Worm (Caenorhabditis elegans) whole organism, mixed stage, embryonic: Measurements from ENCODE around the gene Y45G12B.3.
A peak's percentile ranks its signal among the peaks of the same experiment; 100 is the strongest.

ENCODE experiments used
- M03D4.4 ChIP-seq: sonication (generic microtip); optimal IDR thresholded peaks from 2 replicates; lab custom pipeline; 2017; ENCODE audit warnings: mild to moderate bottlenecking, missing genetic modification characterization, missing compliant biosample characterization
- bed-3 ChIP-seq: fragments of 200-800 bp; sonication (Bioruptor generic); optimal IDR thresholded peaks from 3 replicates; lab custom pipeline; 2018; ENCODE audit warnings: mild to moderate bottlenecking, missing genetic modification characterization, moderate library complexity, missing compliant biosample characterization
- blmp-1 ChIP-seq: fragments of 150-350 bp; optimal IDR thresholded peaks from 2 replicates; lab custom pipeline; 2014; ENCODE audit warnings: missing biosample characterization, missing genetic modification characterization
- ceh-39 ChIP-seq: fragments of 150-350 bp; optimal IDR thresholded peaks from 2 replicates; lab custom pipeline; 2014; ENCODE audit warnings: missing biosample characterization, missing genetic modification characterization
- ceh-43 ChIP-seq: fragments of 200-800 bp; sonication (Bioruptor generic); optimal IDR thresholded peaks from 2 replicates; lab custom pipeline; 2018; ENCODE audit warnings: mild to moderate bottlenecking, missing genetic modification characterization, moderate library complexity, missing compliant biosample characterization
- ceh-83 ChIP-seq: fragments of 200-800 bp; sonication (Bioruptor generic); optimal IDR thresholded peaks from 2 replicates; lab custom pipeline; 2018; ENCODE audit warnings: mild to moderate bottlenecking, missing genetic modification characterization, missing compliant biosample characterization
- ces-1 ChIP-seq: fragments of 150-350 bp; optimal IDR thresholded peaks from 2 replicates; lab custom pipeline; 2014; ENCODE audit warnings: missing biosample characterization, missing genetic modification reagents, missing genetic modification characterization
- drap-1 ChIP-seq: fragments of 200-800 bp; sonication (Bioruptor generic); optimal IDR thresholded peaks from 3 replicates; lab custom pipeline; 2018; ENCODE audit warnings: mild to moderate bottlenecking, missing genetic modification characterization, missing compliant biosample characterization
- elt-1 ChIP-seq: sonication (generic microtip); optimal IDR thresholded peaks from 2 replicates; lab custom pipeline; 2017; ENCODE audit warnings: missing genetic modification characterization, mild to moderate bottlenecking, missing compliant biosample characterization, antibody characterized with exemption, moderate library complexity, borderline replicate concordance; ENCODE audit not compliant: insufficient read depth
- elt-3 ChIP-seq: fragments of 150-350 bp; optimal IDR thresholded peaks from 2 replicates; lab custom pipeline; 2014; ENCODE audit warnings: missing biosample characterization, missing genetic modification characterization
- flh-1 ChIP-seq: fragments of 200-800 bp; sonication (Bioruptor generic); optimal IDR thresholded peaks from 2 replicates; lab custom pipeline; 2018; ENCODE audit warnings: mild to moderate bottlenecking, missing genetic modification characterization, moderate library complexity, missing compliant biosample characterization
- ham-2 ChIP-seq: fragments of 200-800 bp; sonication (Bioruptor generic); optimal IDR thresholded peaks from 2 replicates; lab custom pipeline; 2018; ENCODE audit warnings: mild to moderate bottlenecking, missing genetic modification characterization, missing compliant biosample characterization
- hlh-1 ChIP-seq: fragments of 150-350 bp; optimal IDR thresholded peaks from 2 replicates; lab custom pipeline; 2014; ENCODE audit warnings: missing biosample characterization, missing genetic modification reagents, missing genetic modification characterization
- lin-13 ChIP-seq: fragments of 150-350 bp; optimal IDR thresholded peaks from 2 replicates; lab custom pipeline; 2014; ENCODE audit warnings: missing biosample characterization, missing genetic modification characterization
- lin-32 ChIP-seq: fragments of 200-800 bp; sonication (Bioruptor generic); optimal IDR thresholded peaks from 2 replicates; lab custom pipeline; 2018; ENCODE audit warnings: mild to moderate bottlenecking, missing genetic modification characterization, missing compliant biosample characterization
- lsy-2 ChIP-seq: fragments of 150-350 bp; optimal IDR thresholded peaks from 2 replicates; lab custom pipeline; 2014; ENCODE audit warnings: missing biosample characterization, missing genetic modification characterization
- mab-5 ChIP-seq: fragments of 150-350 bp; optimal IDR thresholded peaks from 2 replicates; lab custom pipeline; 2014; ENCODE audit warnings: missing biosample characterization, missing genetic modification characterization
- mep-1 ChIP-seq: fragments of 150-350 bp; optimal IDR thresholded peaks from 2 replicates; lab custom pipeline; 2017; ENCODE audit warnings: missing biosample characterization, missing genetic modification reagents, missing genetic modification characterization, inconsistent platforms
- mls-2 ChIP-seq: sonication (generic microtip); optimal IDR thresholded peaks from 2 replicates; lab custom pipeline; 2016; ENCODE audit warnings: mild to moderate bottlenecking, missing genetic modification characterization, moderate library complexity, missing compliant biosample characterization
- nhr-12 ChIP-seq: fragments of 150-350 bp; optimal IDR thresholded peaks from 2 replicates; lab custom pipeline; 2014; ENCODE audit warnings: missing biosample characterization, missing genetic modification characterization
- nhr-2 ChIP-seq: fragments of 150-350 bp; optimal IDR thresholded peaks from 2 replicates; lab custom pipeline; 2014; ENCODE audit warnings: missing biosample characterization, missing genetic modification characterization
- nhr-237 ChIP-seq: fragments of 150-350 bp; optimal IDR thresholded peaks from 2 replicates; lab custom pipeline; 2014; ENCODE audit warnings: missing biosample characterization, missing genetic modification characterization
- nhr-28 ChIP-seq: fragments of 150-350 bp; optimal IDR thresholded peaks from 2 replicates; lab custom pipeline; 2014; ENCODE audit warnings: missing biosample characterization, missing genetic modification characterization
- nhr-76 ChIP-seq: sonication (generic microtip); optimal IDR thresholded peaks from 2 replicates; lab custom pipeline; 2017; ENCODE audit warnings: missing biosample characterization, missing genetic modification characterization
- pha-4 ChIP-seq: fragments of 150-350 bp; optimal IDR thresholded peaks from 2 replicates; lab custom pipeline; 2018; ENCODE audit warnings: missing biosample characterization, missing genetic modification reagents, missing genetic modification characterization
- sem-2 ChIP-seq: fragments of 200-800 bp; sonication (Bioruptor generic); optimal IDR thresholded peaks from 2 replicates; lab custom pipeline; 2018; ENCODE audit warnings: mild to moderate bottlenecking, missing genetic modification characterization, missing compliant biosample characterization
- sptf-1 ChIP-seq: sonication (generic microtip); optimal IDR thresholded peaks from 2 replicates; lab custom pipeline; 2017; ENCODE audit warnings: mild to moderate bottlenecking, missing genetic modification characterization, moderate library complexity, missing compliant biosample characterization
- tbx-8 ChIP-seq: fragments of 200-800 bp; sonication (Bioruptor generic); optimal IDR thresholded peaks from 2 replicates; lab custom pipeline; 2018; ENCODE audit warnings: mild to moderate bottlenecking, missing genetic modification characterization, moderate library complexity, missing compliant biosample characterization
- unc-120 ChIP-seq: sonication (generic microtip); optimal IDR thresholded peaks from 2 replicates; lab custom pipeline; 2017; ENCODE audit warnings: missing genetic modification characterization, missing compliant biosample characterization; ENCODE audit not compliant: poor library complexity, severe bottlenecking
- unc-39 ChIP-seq: fragments of 150-350 bp; optimal IDR thresholded peaks from 2 replicates; lab custom pipeline; 2014; ENCODE audit warnings: missing biosample characterization, missing genetic modification characterization
- unc-62 ChIP-seq: fragments of 150-350 bp; optimal IDR thresholded peaks from 2 replicates; lab custom pipeline; 2014; ENCODE audit warnings: missing biosample characterization, missing genetic modification reagents, missing genetic modification characterization
- zip-8 ChIP-seq: fragments of 150-350 bp; optimal IDR thresholded peaks from 2 replicates; lab custom pipeline; 2014; ENCODE audit warnings: missing biosample characterization, missing genetic modification characterization
- ztf-11 ChIP-seq: fragments of 150-350 bp; optimal IDR thresholded peaks from 2 replicates; lab custom pipeline; 2014; ENCODE audit warnings: missing biosample characterization, missing genetic modification characterization

The Y45G12B.3 gene

DNA sequence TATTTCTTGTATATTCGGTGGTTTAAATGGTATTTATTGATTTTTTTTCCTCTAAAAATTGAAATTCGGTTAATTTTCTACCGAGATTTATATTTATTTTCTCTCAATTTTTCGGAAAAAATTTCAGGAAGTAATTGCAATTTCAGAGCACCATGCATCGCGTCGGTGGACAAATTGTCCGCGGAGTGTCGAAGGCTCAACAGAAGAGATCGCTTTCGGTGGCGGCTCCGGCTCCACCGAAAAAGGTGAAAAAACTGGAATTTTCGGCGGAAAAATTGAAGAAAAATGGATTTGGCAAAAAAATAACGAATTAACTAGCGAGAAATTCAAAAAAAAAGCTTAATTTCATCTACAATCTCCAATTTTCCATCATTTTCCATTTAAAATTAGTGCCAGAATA lies 2.8 kb upstream of the Y45G12B.3 start, which contains the start of gene nuo-5:
Gene nuo-5 (plus strand): TSS at position 147 of the 400 bp plus-strand sequence.
- no peak for TF ChIP-seq ham-2 (GFP tag; lab: Kevin White, UChicago)
- TF ChIP-seq tbx-8 = no peak

- TF ChIP-seq bed-3 (GFP tag; lab: Kevin White, UChicago) = no peak
- TF ChIP-seq sptf-1 (tag; lab: Kevin White, UChicago) = peak; percentile 27
- no peak for TF ChIP-seq ceh-39 (tag; lab: Kevin White, UChicago)
- no peak for TF ChIP-seq pha-4 (tag; lab: Kevin White, UChicago)
- no peak for TF ChIP-seq nhr-12
- TF ChIP-seq, all 35 proteins: peak for 1
These were observed 1.6 kb upstream of the Y45G12B.3 start for ce11 chrV:2697693-2698092.

DNA sequence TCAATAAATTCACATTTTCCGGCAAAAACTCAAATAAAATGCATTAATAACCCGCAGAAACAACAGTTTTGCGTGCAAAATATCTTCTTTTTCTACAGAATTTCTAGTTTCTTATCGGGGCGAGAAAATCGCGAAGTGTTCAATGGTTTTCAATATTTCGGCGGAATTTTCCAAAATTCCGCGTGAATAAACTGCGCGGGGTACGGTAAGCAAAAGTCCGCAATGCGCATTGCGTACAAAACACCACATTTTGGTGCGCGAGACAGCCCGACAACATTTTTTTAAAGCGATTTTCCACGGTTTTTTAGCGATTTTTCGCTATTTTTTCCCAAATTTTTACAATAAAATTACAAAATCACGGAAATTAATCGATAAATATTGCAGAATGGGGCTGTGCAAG lies 1.7 kb downstream of the Y45G12B.3 start, which contains the start of gene Y45G12B.2:
Gene Y45G12B.2 (plus strand): TSS at position 383 of the 400 bp plus-strand sequence.
- TF ChIP-seq nhr-237 (tag; lab: Kevin White, UChicago) = peak; percentile 41
- TF ChIP-seq elt-3 (tag; lab: Kevin White, UChicago) = no peak
- TF ChIP-seq sem-2 (GFP tag; lab: Kevin White, UChicago) = no peak
- peak; percentile 45 for TF ChIP-seq sptf-1 (tag; lab: Kevin White, UChicago)
- no peak for TF ChIP-seq M03D4.4 (tag; lab: Kevin White, UChicago)
- no peak for TF ChIP-seq unc-39 (tag; lab: Kevin White, UChicago)
- TF ChIP-seq lin-13 (tag; lab: Kevin White, UChicago) = peak; percentile 48
- TF ChIP-seq ceh-43 (GFP tag; lab: Kevin White, UChicago) = no peak
- no peak for TF ChIP-seq nhr-76 (tag; lab: Kevin White, UChicago)
- TF ChIP-seq bed-3 (GFP tag; lab: Kevin White, UChicago) = no peak
- no peak for TF ChIP-seq nhr-2 (tag; lab: Kevin White, UChicago)
- TF ChIP-seq lsy-2 (tag; lab: Kevin White, UChicago) = peak; percentile 98
- no peak for TF ChIP-seq flh-1 (GFP tag; lab: Kevin White, UChicago)
- TF ChIP-seq zip-8 = no peak
- peak; percentile 49 for TF ChIP-seq ces-1 (GFP tag; lab: Kevin White, UChicago)
- TF ChIP-seq mab-5 = no peak
- TF ChIP-seq drap-1 (GFP tag; lab: Kevin White, UChicago) = no peak
- no peak for TF ChIP-seq unc-120
- TF ChIP-seq ceh-39 (tag; lab: Kevin White, UChicago) = no peak
- no peak for TF ChIP-seq hlh-1 (tag; lab: Kevin White, UChicago)
- TF ChIP-seq unc-62 (GFP tag; lab: Kevin White, UChicago) = no peak
- no peak for TF ChIP-seq ztf-11 (tag; lab: Kevin White, UChicago)
- no peak for TF ChIP-seq blmp-1 (tag; lab: Kevin White, UChicago)
- TF ChIP-seq mls-2 (tag; lab: Kevin White, UChicago) = peak; percentile 12
- no peak for TF ChIP-seq nhr-12
- TF ChIP-seq lin-32 (GFP tag; lab: Kevin White, UChicago) = no peak
- peak; percentile 52 for TF ChIP-seq mep-1 (tag; lab: Kevin White, UChicago)
- TF ChIP-seq ham-2 (GFP tag; lab: Kevin White, UChicago) = no peak
- no peak for TF ChIP-seq elt-1
- TF ChIP-seq pha-4 (tag; lab: Kevin White, UChicago) = peak; percentile 40

DNA sequence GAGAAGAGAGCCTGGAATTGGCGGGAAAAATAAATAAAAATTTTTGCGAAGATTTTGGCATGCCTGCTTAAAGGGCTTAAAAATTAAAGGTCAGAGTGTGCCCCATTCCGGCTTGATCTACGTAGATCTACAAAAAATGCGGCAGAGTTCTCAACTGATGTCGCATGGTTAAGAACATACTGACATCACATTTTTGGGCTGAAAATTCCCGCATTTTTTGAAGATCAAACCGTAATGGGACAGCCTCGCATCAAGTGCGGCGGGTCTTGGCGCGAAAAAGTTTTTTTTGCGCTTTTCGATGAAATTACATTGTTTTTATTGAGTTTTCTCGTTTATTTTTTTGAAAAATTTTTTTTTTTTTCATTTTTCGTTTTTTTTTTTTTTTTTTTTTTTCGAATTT lies 5.1 kb downstream of the Y45G12B.3 start:
- TF ChIP-seq drap-1 (GFP tag; lab: Kevin White, UChicago) (no peak), unc-39 (tag; lab: Kevin White, UChicago) (no peak), mls-2 (tag; lab: Kevin White, UChicago) (no peak), nhr-2 (tag; lab: Kevin White, UChicago) (no peak), nhr-237 (tag; lab: Kevin White, UChicago) (no peak), nhr-28 (tag; lab: Kevin White, UChicago) (no peak), lsy-2 (tag; lab: Kevin White, UChicago) (no peak)

DNA sequence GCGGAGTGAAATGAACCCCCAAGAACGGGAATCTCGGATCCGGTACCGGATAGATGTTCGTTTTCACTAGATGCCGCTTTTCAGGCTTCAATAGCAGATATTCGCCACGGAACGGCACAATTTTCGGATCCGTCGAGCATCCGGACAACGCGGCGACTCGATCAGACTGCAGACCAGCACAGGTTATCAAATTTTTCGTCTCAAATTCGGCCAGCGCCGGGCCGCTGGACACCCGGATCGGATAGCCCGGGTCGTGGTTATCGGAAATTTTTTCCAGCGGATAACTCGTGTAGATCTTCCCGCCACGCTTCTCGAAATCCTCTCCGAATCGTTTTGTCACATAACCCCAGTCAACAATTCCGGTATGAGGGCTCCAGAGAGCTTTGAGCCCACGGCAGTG lies 5.6 kb downstream of the Y45G12B.3 start:
- TF ChIP-seq lin-32 (GFP tag; lab: Kevin White, UChicago) (no peak), unc-39 (tag; lab: Kevin White, UChicago) (no peak), sptf-1 (tag; lab: Kevin White, UChicago) (no peak), nhr-28 (tag; lab: Kevin White, UChicago) (no peak), ceh-83 (GFP tag; lab: Kevin White, UChicago) (no peak), nhr-237 (tag; lab: Kevin White, UChicago) (no peak), blmp-1 (tag; lab: Kevin White, UChicago) (no peak), mls-2 (tag; lab: Kevin White, UChicago) (no peak), lin-13 (tag; lab: Kevin White, UChicago) (no peak)
- TF ChIP-seq, all 35 proteins: peak for 0
